Fruit fly (Drosophila melanogaster) whole organism, prepupa: Measurements from ENCODE around the gene CG31908.

Source experiments
- Blimp-1 ChIP-seq: fragments of 200-800 bp; sonication (Bioruptor generic); optimal IDR thresholded peaks from 3 replicates; lab custom pipeline; 2017; ENCODE audit warnings: missing biosample characterization, missing genetic modification characterization, mild to moderate bottlenecking, moderate library complexity, missing genetic modification reagents
- CG10669 ChIP-seq: fragments of 200-800 bp; sonication (Bioruptor generic); optimal IDR thresholded peaks from 3 replicates; lab custom pipeline; 2018; ENCODE audit warnings: missing biosample characterization, mild to moderate bottlenecking, missing genetic modification characterization, moderate library complexity
- CG11294 ChIP-seq: fragments of 200-800 bp; sonication (Bioruptor generic); IDR thresholded peaks from 2 replicates; pipeline ENCODE4 v1.3.6; 2022; ENCODE audit warnings: missing biosample characterization, missing genetic modification characterization
- CG11902 ChIP-seq: fragments of 200-800 bp; sonication (Bioruptor generic); optimal IDR thresholded peaks from 3 replicates; lab custom pipeline; 2016; ENCODE audit warnings: missing biosample characterization, missing genetic modification characterization
- CG1621 ChIP-seq: fragments of 200-800 bp; sonication (Bioruptor generic); optimal IDR thresholded peaks from 3 replicates; lab custom pipeline; 2018; ENCODE audit warnings: missing biosample characterization, mild to moderate bottlenecking, missing genetic modification characterization
- CG16779 ChIP-seq: fragments of 200-800 bp; sonication (Bioruptor generic); optimal IDR thresholded peaks from 3 replicates; lab custom pipeline; 2017; ENCODE audit warnings: missing biosample characterization, mild to moderate bottlenecking, missing genetic modification characterization
- CG3032 ChIP-seq: fragments of 200-800 bp; optimal IDR thresholded peaks from 2 replicates; lab custom pipeline; 2019; ENCODE audit warnings: missing biosample characterization, mild to moderate bottlenecking, missing genetic modification characterization, moderate library complexity
- CG31627 ChIP-seq: fragments of 200-800 bp; sonication (Bioruptor generic); optimal IDR thresholded peaks from 3 replicates; lab custom pipeline; 2016; ENCODE audit warnings: missing biosample characterization, missing genetic modification characterization
- CG32006 ChIP-seq: fragments of 200-800 bp; sonication (Bioruptor generic); optimal IDR thresholded peaks from 3 replicates; lab custom pipeline; 2017; ENCODE audit warnings: missing biosample characterization, mild to moderate bottlenecking, missing genetic modification characterization
- CG34406 ChIP-seq: fragments of 200-800 bp; sonication (Bioruptor generic); optimal IDR thresholded peaks from 3 replicates; lab custom pipeline; 2016; ENCODE audit warnings: missing biosample characterization, missing genetic modification characterization
- CG3919 ChIP-seq: fragments of 200-800 bp; sonication (Bioruptor generic); optimal IDR thresholded peaks from 3 replicates; lab custom pipeline; 2016; ENCODE audit warnings: missing biosample characterization, missing genetic modification characterization
- CG4318 ChIP-seq: fragments of 200-800 bp; sonication (Bioruptor generic); optimal IDR thresholded peaks from 3 replicates; lab custom pipeline; 2017; ENCODE audit warnings: missing biosample characterization, mild to moderate bottlenecking, missing genetic modification characterization
- CG6163 ChIP-seq: fragments of 200-800 bp; sonication (Bioruptor generic); IDR thresholded peaks from 3 replicates; pipeline ENCODE4 v1.3.6; 2022; ENCODE audit warnings: missing biosample characterization, missing genetic modification characterization
- CG6276 ChIP-seq: fragments of 200-800 bp; sonication (Bioruptor generic); optimal IDR thresholded peaks from 2 replicates; lab custom pipeline; 2017; ENCODE audit warnings: missing biosample characterization, mild to moderate bottlenecking, missing genetic modification characterization
- CG6792 ChIP-seq: fragments of 200-800 bp; sonication (Bioruptor generic); optimal IDR thresholded peaks from 3 replicates; lab custom pipeline; 2016; ENCODE audit warnings: missing biosample characterization, missing genetic modification characterization
- CG6854 ChIP-seq: fragments of 200-800 bp; sonication (Bioruptor generic); optimal IDR thresholded peaks from 2 replicates; lab custom pipeline; 2017; ENCODE audit warnings: missing biosample characterization, mild to moderate bottlenecking, missing genetic modification characterization
- CG7368 ChIP-seq: fragments of 200-800 bp; sonication (Bioruptor generic); optimal IDR thresholded peaks from 3 replicates; lab custom pipeline; 2016; ENCODE audit warnings: missing biosample characterization, missing genetic modification characterization
- CG8319 ChIP-seq: fragments of 200-800 bp; sonication (Bioruptor generic); optimal IDR thresholded peaks from 3 replicates; lab custom pipeline; 2016; ENCODE audit warnings: missing biosample characterization, missing genetic modification characterization
- CG8632 ChIP-seq: fragments of 200-800 bp; sonication (Bioruptor generic); optimal IDR thresholded peaks from 3 replicates; lab custom pipeline; 2016; ENCODE audit warnings: missing biosample characterization, missing genetic modification characterization
- CG9139 ChIP-seq: fragments of 200-800 bp; sonication (Bioruptor generic); optimal IDR thresholded peaks from 3 replicates; lab custom pipeline; 2017; ENCODE audit warnings: missing biosample characterization, mild to moderate bottlenecking, missing genetic modification characterization
- Eip75B ChIP-seq: fragments of 200-800 bp; sonication (Bioruptor generic); optimal IDR thresholded peaks from 3 replicates; lab custom pipeline; 2016; ENCODE audit warnings: missing biosample characterization, missing genetic modification characterization
- Eip78C ChIP-seq: fragments of 200-800 bp; sonication (Bioruptor generic); peaks from one replicate; lab custom pipeline; 2016; ENCODE audit warnings: missing biosample characterization, missing genetic modification characterization
- Eip93F ChIP-seq: fragments of 200-800 bp; sonication (Bioruptor generic); optimal IDR thresholded peaks from 2 replicates; lab custom pipeline; 2016; ENCODE audit warnings: missing biosample characterization, mild to moderate bottlenecking, missing genetic modification characterization
- Ets96B ChIP-seq: fragments of 200-800 bp; optimal IDR thresholded peaks from 2 replicates; lab custom pipeline; 2019; ENCODE audit warnings: missing biosample characterization, mild to moderate bottlenecking, missing genetic modification characterization, moderate library complexity
- Gug ChIP-seq: fragments of 200-800 bp; sonication (Bioruptor generic); IDR thresholded peaks from 2 replicates; pipeline ENCODE4 v1.3.6; 2022; ENCODE audit warnings: missing biosample characterization, missing genetic modification characterization
- Hr39 ChIP-seq: fragments of 200-800 bp; sonication (Bioruptor generic); optimal IDR thresholded peaks from 2 replicates; lab custom pipeline; 2016; ENCODE audit warnings: missing biosample characterization, missing genetic modification characterization
- Hr4 ChIP-seq: fragments of 200-800 bp; sonication (Bioruptor generic); optimal IDR thresholded peaks from 3 replicates; lab custom pipeline; 2016; ENCODE audit warnings: missing biosample characterization, missing genetic modification characterization
- Lpt ChIP-seq: fragments of 200-800 bp; sonication (Bioruptor generic); optimal IDR thresholded peaks from 3 replicates; lab custom pipeline; 2016; ENCODE audit warnings: missing biosample characterization, missing genetic modification characterization
- Met ChIP-seq: fragments of 200-800 bp; sonication (Bioruptor generic); optimal IDR thresholded peaks from 3 replicates; lab custom pipeline; 2016; ENCODE audit warnings: missing biosample characterization, missing genetic modification characterization
- OdsH ChIP-seq: fragments of 200-800 bp; sonication (Bioruptor generic); optimal IDR thresholded peaks from 3 replicates; lab custom pipeline; 2016; ENCODE audit warnings: missing biosample characterization, missing genetic modification characterization
- Smox ChIP-seq: fragments of 200-800 bp; sonication (Bioruptor generic); optimal IDR thresholded peaks from 3 replicates; lab custom pipeline; 2016; ENCODE audit warnings: missing biosample characterization, missing genetic modification characterization
- Sox102F ChIP-seq: fragments of 200-800 bp; sonication (Bioruptor generic); optimal IDR thresholded peaks from 2 replicates; lab custom pipeline; 2016; ENCODE audit warnings: missing biosample characterization, mild to moderate bottlenecking, missing genetic modification characterization
- Sox14 ChIP-seq: fragments of 200-800 bp; sonication (Bioruptor generic); optimal IDR thresholded peaks from 3 replicates; lab custom pipeline; 2016; ENCODE audit warnings: missing biosample characterization, missing genetic modification characterization
- Sox15 ChIP-seq: fragments of 200-800 bp; sonication (Bioruptor generic); optimal IDR thresholded peaks from 3 replicates; lab custom pipeline; 2016; ENCODE audit warnings: missing biosample characterization, missing genetic modification characterization
- achi ChIP-seq: fragments of 200-800 bp; sonication (Bioruptor generic); optimal IDR thresholded peaks from 3 replicates; lab custom pipeline; 2016; ENCODE audit warnings: missing biosample characterization, missing genetic modification characterization
- acj6 ChIP-seq: fragments of 200-800 bp; sonication (Bioruptor generic); optimal IDR thresholded peaks from 3 replicates; lab custom pipeline; 2016; ENCODE audit warnings: missing biosample characterization, missing genetic modification characterization
- dac ChIP-seq: fragments of 200-800 bp; sonication (Bioruptor generic); optimal IDR thresholded peaks from 2 replicates; lab custom pipeline; 2017; ENCODE audit warnings: missing biosample characterization, mild to moderate bottlenecking, missing genetic modification characterization
- dsx ChIP-seq: fragments of 200-800 bp; optimal IDR thresholded peaks from 3 replicates; lab custom pipeline; 2019; ENCODE audit warnings: missing biosample characterization, mild to moderate bottlenecking, missing genetic modification characterization, moderate library complexity; ENCODE audit not compliant: poor library complexity, severe bottlenecking
- eg ChIP-seq: fragments of 200-800 bp; sonication (Bioruptor generic); IDR thresholded peaks from 3 replicates; pipeline ENCODE4 v1.3.6; 2022; ENCODE audit warnings: missing biosample characterization, missing genetic modification characterization
- esn ChIP-seq: fragments of 200-800 bp; sonication (Bioruptor generic); optimal IDR thresholded peaks from 2 replicates; lab custom pipeline; 2016; ENCODE audit warnings: missing biosample characterization, mild to moderate bottlenecking, missing genetic modification characterization, moderate library complexity
- fd59A ChIP-seq: fragments of 200-800 bp; sonication (Bioruptor generic); optimal IDR thresholded peaks from 2 replicates; lab custom pipeline; 2017; ENCODE audit warnings: missing biosample characterization, mild to moderate bottlenecking, missing genetic modification characterization, missing genetic modification reagents
- fd85E ChIP-seq: fragments of 200-800 bp; sonication (Bioruptor generic); optimal IDR thresholded peaks from 3 replicates; lab custom pipeline; 2016; ENCODE audit warnings: missing biosample characterization, missing genetic modification characterization
- lz ChIP-seq: fragments of 200-800 bp; sonication (Bioruptor generic); optimal IDR thresholded peaks from 3 replicates; lab custom pipeline; 2016; ENCODE audit warnings: missing biosample characterization, missing genetic modification characterization
- pdm3 ChIP-seq: fragments of 200-800 bp; sonication (Bioruptor generic); optimal IDR thresholded peaks from 3 replicates; lab custom pipeline; 2016; ENCODE audit warnings: missing biosample characterization, missing genetic modification characterization
- spab ChIP-seq: fragments of 200-800 bp; sonication (Bioruptor generic); optimal IDR thresholded peaks from 2 replicates; lab custom pipeline; 2017; ENCODE audit warnings: missing biosample characterization, mild to moderate bottlenecking, missing genetic modification characterization, missing genetic modification reagents
- svp ChIP-seq: fragments of 200-800 bp; sonication (Bioruptor generic); peaks from one replicate; lab custom pipeline; 2016; ENCODE audit warnings: missing biosample characterization, missing genetic modification characterization
- topi ChIP-seq: fragments of 200-800 bp; sonication (Bioruptor generic); optimal IDR thresholded peaks from 3 replicates; lab custom pipeline; 2016; ENCODE audit warnings: missing biosample characterization, missing genetic modification characterization
- vri ChIP-seq: fragments of 200-800 bp; sonication (Bioruptor generic); optimal IDR thresholded peaks from 3 replicates; lab custom pipeline; 2016; ENCODE audit warnings: missing biosample characterization, mild to moderate bottlenecking, missing genetic modification characterization

CG31908 gene

DNA sequence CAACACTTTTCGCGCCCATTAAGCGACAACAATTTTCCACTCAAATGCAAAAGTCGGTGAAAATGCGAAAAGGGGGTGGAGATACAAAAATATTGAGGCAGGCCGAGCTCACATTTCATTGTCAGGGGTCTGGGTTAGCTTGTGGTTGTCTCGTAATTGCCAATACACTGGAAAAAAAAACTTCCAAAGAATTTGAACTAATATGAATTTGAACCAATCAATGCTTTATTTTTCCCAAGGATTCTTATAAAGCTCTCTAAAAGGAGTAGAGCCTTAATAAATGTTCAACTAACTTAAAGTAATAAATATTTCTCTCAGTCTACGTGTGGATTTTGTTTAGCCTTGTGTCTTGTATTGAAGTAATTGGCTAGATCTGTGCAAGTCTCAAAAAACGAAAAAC lies 45.8 kb upstream of the CG31908 start (continued):
- TF ChIP-seq CG11294 (GFP tag; lab: Robert Waterston, UW) = peak; percentile 58
- TF ChIP-seq CG1621 (tag; lab: Kevin White, UChicago) = no peak
- no peak for TF ChIP-seq CG34406 (GFP tag; lab: Kevin White, UChicago)
- TF ChIP-seq Eip93F = no peak
- no peak for TF ChIP-seq Blimp-1 (GFP tag; lab: Kevin White, UChicago)
- peak; percentile 43 for TF ChIP-seq CG4318 (GFP tag; lab: Kevin White, UChicago)
- TF ChIP-seq CG3919 (GFP tag; lab: Kevin White, UChicago) = peak; percentile 52
- TF ChIP-seq CG11902 (GFP tag; lab: Kevin White, UChicago) = no peak
- peak; percentile 15 for TF ChIP-seq Eip75B (GFP tag; lab: Kevin White, UChicago)
- peak; percentile 14 for TF ChIP-seq CG31627 (GFP tag; lab: Kevin White, UChicago)
- peak; percentile 1 for TF ChIP-seq CG7368 (GFP tag; lab: Kevin White, UChicago)
- TF ChIP-seq dac (GFP tag; lab: Kevin White, UChicago) = peak; percentile 48
- peak; percentile 56 for TF ChIP-seq OdsH (GFP tag; lab: Kevin White, UChicago)
- TF ChIP-seq achi = peak; percentile 44
- no peak for TF ChIP-seq CG16779 (tag; lab: Kevin White, UChicago)
- peak; percentile 36 for TF ChIP-seq Ets96B (tag; lab: Kevin White, UChicago)

DNA sequence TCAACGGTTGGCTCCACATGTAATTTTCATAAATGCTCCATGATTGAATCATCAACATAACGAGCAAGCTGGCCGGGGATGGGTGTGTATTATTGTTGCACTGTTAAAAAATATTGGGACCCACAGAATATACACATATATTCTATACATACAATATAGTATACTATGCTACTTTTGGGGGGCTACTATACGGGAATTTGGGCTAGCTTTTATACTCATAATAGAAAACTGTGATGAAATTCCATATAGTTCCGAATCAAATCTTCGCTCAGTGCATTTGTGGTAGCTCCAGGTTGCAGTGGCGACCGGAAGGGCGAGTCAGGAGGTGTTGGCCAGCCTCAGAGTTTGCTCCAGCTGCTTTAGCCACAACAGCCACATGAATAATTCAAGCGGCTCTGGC lies 44.7 kb upstream of the CG31908 start:
- TF ChIP-seq Sox15 (GFP tag; lab: Kevin White, UChicago) (peak; percentile 11), dsx (GFP tag; lab: Kevin White, UChicago) (peak; percentile 73), CG9139 (GFP tag; lab: Kevin White, UChicago) (peak; percentile 27), acj6 (GFP tag; lab: Kevin White, UChicago) (peak; percentile 59), CG31627 (GFP tag; lab: Kevin White, UChicago) (peak; percentile 4), CG32006 (GFP tag; lab: Kevin White, UChicago) (no peak), CG3919 (GFP tag; lab: Kevin White, UChicago) (no peak), CG8319 (GFP tag; lab: Kevin White, UChicago) (peak; percentile 38), CG6854 (GFP tag; lab: Kevin White, UChicago) (no peak), spab (peak; percentile 26), Eip78C (GFP tag; lab: Kevin White, UChicago) (peak; percentile 90), CG11294 (GFP tag; lab: Robert Waterston, UW) (0 out of 2 replicates have a peak, but pooled peaks have one; percentile 30), Sox102F (GFP tag; lab: Kevin White, UChicago) (peak; percentile 26), CG1621 (tag; lab: Kevin White, UChicago) (peak; percentile 63), lz (GFP tag; lab: Kevin White, UChicago) (peak; percentile 1), CG6276 (no peak), fd85E (no peak), CG3032 (peak; percentile 67), Hr4 (GFP tag; lab: Kevin White, UChicago) (peak; percentile 49), Smox (GFP tag; lab: Kevin White, UChicago) (no peak), esn (no peak), CG6163 (peak; percentile 83), fd59A (GFP tag; lab: Kevin White, UChicago) (peak; percentile 52), topi (GFP tag; lab: Kevin White, UChicago) (peak; percentile 40), CG4318 (GFP tag; lab: Kevin White, UChicago) (peak; percentile 14), Met (GFP tag; lab: Kevin White, UChicago) (peak; percentile 37), Hr39 (GFP tag; lab: Kevin White, UChicago) (no peak), Lpt (peak; percentile 52), CG7368 (GFP tag; lab: Kevin White, UChicago) (peak; percentile 61), Blimp-1 (GFP tag; lab: Kevin White, UChicago) (no peak), vri (GFP tag; lab: Kevin White, UChicago) (no peak), svp (GFP tag; lab: Kevin White, UChicago) (peak; percentile 73), eg (no peak), OdsH (GFP tag; lab: Kevin White, UChicago) (peak; percentile 60), Gug (peak; percentile 56; the same call in 1 of the 2 replicates), dac (GFP tag; lab: Kevin White, UChicago) (no peak), Sox14 (GFP tag; lab: Kevin White, UChicago) (peak; percentile 60), Eip75B (GFP tag; lab: Kevin White, UChicago) (peak; percentile 67), Eip93F (no peak), CG8632 (GFP tag; lab: Kevin White, UChicago) (peak; percentile 24), pdm3 (GFP tag; lab: Kevin White, UChicago) (peak; percentile 54), CG6792 (GFP tag; lab: Kevin White, UChicago) (peak; percentile 56), CG10669 (GFP tag; lab: Kevin White, UChicago) (peak; percentile 69)
